Fruit fly (Drosophila melanogaster) whole organism, prepupa: ENCODE results near the gene Phae2.
A peak's percentile ranks its signal among the peaks of the same experiment; 100 is the strongest.

ENCODE experiments used
- CG10631 ChIP-seq: fragments of 200-800 bp; sonication (Bioruptor generic); optimal IDR thresholded peaks from 2 replicates; lab custom pipeline; 2016; ENCODE audit warnings: missing biosample characterization, missing genetic modification characterization
- CG10669 ChIP-seq: fragments of 200-800 bp; sonication (Bioruptor generic); optimal IDR thresholded peaks from 3 replicates; lab custom pipeline; 2018; ENCODE audit warnings: missing biosample characterization, mild to moderate bottlenecking, missing genetic modification characterization, moderate library complexity
- CG11762 ChIP-seq: fragments of 200-800 bp; sonication (Bioruptor generic); optimal IDR thresholded peaks from 3 replicates; lab custom pipeline; 2016; ENCODE audit warnings: missing biosample characterization, missing genetic modification characterization; ENCODE audit not compliant: insufficient read depth
- CG11902 ChIP-seq: fragments of 200-800 bp; sonication (Bioruptor generic); optimal IDR thresholded peaks from 3 replicates; lab custom pipeline; 2016; ENCODE audit warnings: missing biosample characterization, missing genetic modification characterization
- CG15336 ChIP-seq: fragments of 200-800 bp; sonication (Bioruptor generic); IDR thresholded peaks from 2 replicates; pipeline ENCODE4 v1.3.6; 2022; ENCODE audit warnings: missing biosample characterization, missing genetic modification characterization
- CG1621 ChIP-seq: fragments of 200-800 bp; sonication (Bioruptor generic); optimal IDR thresholded peaks from 3 replicates; lab custom pipeline; 2018; ENCODE audit warnings: missing biosample characterization, mild to moderate bottlenecking, missing genetic modification characterization
- CG16779 ChIP-seq: fragments of 200-800 bp; sonication (Bioruptor generic); optimal IDR thresholded peaks from 3 replicates; lab custom pipeline; 2017; ENCODE audit warnings: missing biosample characterization, mild to moderate bottlenecking, missing genetic modification characterization
- CG3032 ChIP-seq: fragments of 200-800 bp; optimal IDR thresholded peaks from 2 replicates; lab custom pipeline; 2019; ENCODE audit warnings: missing biosample characterization, mild to moderate bottlenecking, missing genetic modification characterization, moderate library complexity
- CG31627 ChIP-seq: fragments of 200-800 bp; sonication (Bioruptor generic); optimal IDR thresholded peaks from 3 replicates; lab custom pipeline; 2016; ENCODE audit warnings: missing biosample characterization, missing genetic modification characterization
- CG3919 ChIP-seq: fragments of 200-800 bp; sonication (Bioruptor generic); optimal IDR thresholded peaks from 3 replicates; lab custom pipeline; 2016; ENCODE audit warnings: missing biosample characterization, missing genetic modification characterization
- CG4318 ChIP-seq: fragments of 200-800 bp; sonication (Bioruptor generic); optimal IDR thresholded peaks from 3 replicates; lab custom pipeline; 2017; ENCODE audit warnings: missing biosample characterization, mild to moderate bottlenecking, missing genetic modification characterization
- CG6163 ChIP-seq: fragments of 200-800 bp; sonication (Bioruptor generic); IDR thresholded peaks from 3 replicates; pipeline ENCODE4 v1.3.6; 2022; ENCODE audit warnings: missing biosample characterization, missing genetic modification characterization
- CG6276 ChIP-seq: fragments of 200-800 bp; sonication (Bioruptor generic); optimal IDR thresholded peaks from 2 replicates; lab custom pipeline; 2017; ENCODE audit warnings: missing biosample characterization, mild to moderate bottlenecking, missing genetic modification characterization
- CG6792 ChIP-seq: fragments of 200-800 bp; sonication (Bioruptor generic); optimal IDR thresholded peaks from 3 replicates; lab custom pipeline; 2016; ENCODE audit warnings: missing biosample characterization, missing genetic modification characterization
- CG8119 ChIP-seq: fragments of 200-800 bp; sonication (Bioruptor generic); IDR thresholded peaks from 3 replicates; pipeline ENCODE4 v1.3.6; 2022; ENCODE audit warnings: missing biosample characterization, missing genetic modification characterization
- CG8319 ChIP-seq: fragments of 200-800 bp; sonication (Bioruptor generic); optimal IDR thresholded peaks from 3 replicates; lab custom pipeline; 2016; ENCODE audit warnings: missing biosample characterization, missing genetic modification characterization
- CG9139 ChIP-seq: fragments of 200-800 bp; sonication (Bioruptor generic); optimal IDR thresholded peaks from 3 replicates; lab custom pipeline; 2017; ENCODE audit warnings: missing biosample characterization, mild to moderate bottlenecking, missing genetic modification characterization
- Eip75B ChIP-seq: fragments of 200-800 bp; sonication (Bioruptor generic); optimal IDR thresholded peaks from 3 replicates; lab custom pipeline; 2016; ENCODE audit warnings: missing biosample characterization, missing genetic modification characterization
- Eip78C ChIP-seq: fragments of 200-800 bp; sonication (Bioruptor generic); peaks from one replicate; lab custom pipeline; 2016; ENCODE audit warnings: missing biosample characterization, missing genetic modification characterization
- Eip93F ChIP-seq: fragments of 200-800 bp; sonication (Bioruptor generic); optimal IDR thresholded peaks from 2 replicates; lab custom pipeline; 2016; ENCODE audit warnings: missing biosample characterization, mild to moderate bottlenecking, missing genetic modification characterization
- Ets96B ChIP-seq: fragments of 200-800 bp; optimal IDR thresholded peaks from 2 replicates; lab custom pipeline; 2019; ENCODE audit warnings: missing biosample characterization, mild to moderate bottlenecking, missing genetic modification characterization, moderate library complexity
- Hr38 ChIP-seq: sonication (Bioruptor generic); optimal IDR thresholded peaks from 2 replicates; lab custom pipeline; 2016; ENCODE audit warnings: missing biosample characterization, missing genetic modification characterization
- Hr39 ChIP-seq: fragments of 200-800 bp; sonication (Bioruptor generic); optimal IDR thresholded peaks from 2 replicates; lab custom pipeline; 2016; ENCODE audit warnings: missing biosample characterization, missing genetic modification characterization
- Lpt ChIP-seq: fragments of 200-800 bp; sonication (Bioruptor generic); optimal IDR thresholded peaks from 3 replicates; lab custom pipeline; 2016; ENCODE audit warnings: missing biosample characterization, missing genetic modification characterization
- Met ChIP-seq: fragments of 200-800 bp; sonication (Bioruptor generic); optimal IDR thresholded peaks from 3 replicates; lab custom pipeline; 2016; ENCODE audit warnings: missing biosample characterization, missing genetic modification characterization
- Smox ChIP-seq: fragments of 200-800 bp; sonication (Bioruptor generic); optimal IDR thresholded peaks from 3 replicates; lab custom pipeline; 2016; ENCODE audit warnings: missing biosample characterization, missing genetic modification characterization
- Sox102F ChIP-seq: fragments of 200-800 bp; sonication (Bioruptor generic); optimal IDR thresholded peaks from 2 replicates; lab custom pipeline; 2016; ENCODE audit warnings: missing biosample characterization, mild to moderate bottlenecking, missing genetic modification characterization
- Sox14 ChIP-seq: fragments of 200-800 bp; sonication (Bioruptor generic); optimal IDR thresholded peaks from 3 replicates; lab custom pipeline; 2016; ENCODE audit warnings: missing biosample characterization, missing genetic modification characterization
- Sox15 ChIP-seq: fragments of 200-800 bp; sonication (Bioruptor generic); optimal IDR thresholded peaks from 3 replicates; lab custom pipeline; 2016; ENCODE audit warnings: missing biosample characterization, missing genetic modification characterization
- achi ChIP-seq: fragments of 200-800 bp; sonication (Bioruptor generic); optimal IDR thresholded peaks from 3 replicates; lab custom pipeline; 2016; ENCODE audit warnings: missing biosample characterization, missing genetic modification characterization
- acj6 ChIP-seq: fragments of 200-800 bp; sonication (Bioruptor generic); optimal IDR thresholded peaks from 3 replicates; lab custom pipeline; 2016; ENCODE audit warnings: missing biosample characterization, missing genetic modification characterization
- cyc ChIP-seq: fragments of 200-800 bp; sonication (Bioruptor generic); optimal IDR thresholded peaks from 3 replicates; lab custom pipeline; 2016; ENCODE audit warnings: missing biosample characterization, missing genetic modification characterization
- dac ChIP-seq: fragments of 200-800 bp; sonication (Bioruptor generic); optimal IDR thresholded peaks from 2 replicates; lab custom pipeline; 2017; ENCODE audit warnings: missing biosample characterization, mild to moderate bottlenecking, missing genetic modification characterization
- dsx ChIP-seq: fragments of 200-800 bp; optimal IDR thresholded peaks from 3 replicates; lab custom pipeline; 2019; ENCODE audit warnings: missing biosample characterization, mild to moderate bottlenecking, missing genetic modification characterization, moderate library complexity; ENCODE audit not compliant: poor library complexity, severe bottlenecking
- eg ChIP-seq: fragments of 200-800 bp; sonication (Bioruptor generic); IDR thresholded peaks from 3 replicates; pipeline ENCODE4 v1.3.6; 2022; ENCODE audit warnings: missing biosample characterization, missing genetic modification characterization
- esn ChIP-seq: fragments of 200-800 bp; sonication (Bioruptor generic); optimal IDR thresholded peaks from 2 replicates; lab custom pipeline; 2016; ENCODE audit warnings: missing biosample characterization, mild to moderate bottlenecking, missing genetic modification characterization, moderate library complexity
- fd59A ChIP-seq: fragments of 200-800 bp; sonication (Bioruptor generic); optimal IDR thresholded peaks from 2 replicates; lab custom pipeline; 2017; ENCODE audit warnings: missing biosample characterization, mild to moderate bottlenecking, missing genetic modification characterization, missing genetic modification reagents
- fd85E ChIP-seq: fragments of 200-800 bp; sonication (Bioruptor generic); optimal IDR thresholded peaks from 3 replicates; lab custom pipeline; 2016; ENCODE audit warnings: missing biosample characterization, missing genetic modification characterization
- pdm3 ChIP-seq: fragments of 200-800 bp; sonication (Bioruptor generic); optimal IDR thresholded peaks from 3 replicates; lab custom pipeline; 2016; ENCODE audit warnings: missing biosample characterization, missing genetic modification characterization
- salr ChIP-seq, 2 experiments: fragments of 200-800 bp; sonication (Bioruptor generic); optimal IDR thresholded peaks; 3 replicates each; lab custom pipeline; 2016 to 2018; ENCODE audit warnings: missing biosample characterization in 2 of 2, missing genetic modification characterization in 2 of 2, mild to moderate bottlenecking in 1 of 2
- svp ChIP-seq: fragments of 200-800 bp; sonication (Bioruptor generic); peaks from one replicate; lab custom pipeline; 2016; ENCODE audit warnings: missing biosample characterization, missing genetic modification characterization
- vri ChIP-seq: fragments of 200-800 bp; sonication (Bioruptor generic); optimal IDR thresholded peaks from 3 replicates; lab custom pipeline; 2016; ENCODE audit warnings: missing biosample characterization, mild to moderate bottlenecking, missing genetic modification characterization

Gene Phae2

dm6 chr2L:12108779-12109564 is 1.9 kb upstream of the Phae2 start, which contains the start of the genes Rab6 and Phae1 (continued):
- TF ChIP-seq CG10631 (no peak), fd85E (GFP tag; lab: Kevin White, UChicago) (no peak), fd59A (GFP tag; lab: Kevin White, UChicago) (no peak)

- TF ChIP-seq CG10669 (no peak), Hr39 (no peak), CG8319 (GFP tag; lab: Kevin White, UChicago) (no peak), CG3032 (peak; percentile 19), svp (GFP tag; lab: Kevin White, UChicago) (peak; percentile 71), cyc (GFP tag; lab: Kevin White, UChicago) (no peak), CG9139 (GFP tag; lab: Kevin White, UChicago) (no peak), CG31627 (GFP tag; lab: Kevin White, UChicago) (no peak), fd59A (GFP tag; lab: Kevin White, UChicago) (no peak), Sox14 (GFP tag; lab: Kevin White, UChicago) (peak; percentile 1), vri (GFP tag; lab: Kevin White, UChicago) (peak; percentile 44), esn (peak; percentile 39), acj6 (GFP tag; lab: Kevin White, UChicago) (no peak), CG11902 (GFP tag; lab: Kevin White, UChicago) (no peak), fd85E (GFP tag; lab: Kevin White, UChicago) (no peak), Met (peak; percentile 18), CG1621 (no peak), Eip78C (GFP tag; lab: Kevin White, UChicago) (peak; percentile 55), salr (GFP tag; optimal IDR thresholded peaks at IDR 0.05; lab: Kevin White, UChicago) (peak in 1 of 2 experiments; percentile 47), Sox102F (GFP tag; lab: Kevin White, UChicago) (peak; percentile 43), Smox (GFP tag; lab: Kevin White, UChicago) (no peak), achi (GFP tag; lab: Kevin White, UChicago) (no peak)
These were observed 2.1 kb downstream of the Phae2 start for dm6 chr2L:12112943-12113557.

dm6 chr2L:12114159-12114558 is 3.2 kb downstream of the Phae2 start, which contains the start of gene CG17211:
CG17211 (plus strand) TSS chr2L:12114360.
- TF ChIP-seq Smox (GFP tag; lab: Kevin White, UChicago) (no peak), Hr38 (GFP tag; lab: Kevin White, UChicago) (no peak), Sox15 (GFP tag; lab: Kevin White, UChicago) (no peak), pdm3 (no peak), CG4318 (GFP tag; lab: Kevin White, UChicago) (no peak), salr (GFP tag; optimal IDR thresholded peaks at IDR 0.05; lab: Kevin White, UChicago) (no peak), Eip75B (no peak), CG16779 (tag; lab: Kevin White, UChicago) (no peak), Eip93F (GFP tag; lab: Kevin White, UChicago) (no peak), Sox14 (GFP tag; lab: Kevin White, UChicago) (no peak), cyc (GFP tag; lab: Kevin White, UChicago) (no peak), CG3032 (no peak), CG3919 (GFP tag; lab: Kevin White, UChicago) (no peak), svp (GFP tag; lab: Kevin White, UChicago) (no peak), CG6792 (GFP tag; lab: Kevin White, UChicago) (no peak)

dm6 chr2L:12115809-12116208 is 4.9 kb downstream of the Phae2 start:
- TF ChIP-seq cyc (GFP tag; lab: Kevin White, UChicago): no peak
- peak; percentile 48 for TF ChIP-seq CG15336 (GFP tag; lab: Robert Waterston, UW)
- TF ChIP-seq acj6 (GFP tag; lab: Kevin White, UChicago): no peak
- TF ChIP-seq eg: 0 out of 3 replicates have a peak, but pooled peaks have one; percentile 13
- no peak for TF ChIP-seq svp (GFP tag; lab: Kevin White, UChicago)
- no peak for TF ChIP-seq CG11762 (GFP tag; lab: Kevin White, UChicago)
- no peak for TF ChIP-seq Lpt
- no peak for TF ChIP-seq CG31627 (GFP tag; lab: Kevin White, UChicago)
- no peak for TF ChIP-seq Sox15 (GFP tag; lab: Kevin White, UChicago)
- TF ChIP-seq CG6276 (GFP tag; lab: Kevin White, UChicago): no peak
- TF ChIP-seq CG3032: no peak
- TF ChIP-seq CG8119: 0 out of 3 replicates have a peak, but pooled peaks have one; percentile 32
- no peak for TF ChIP-seq dsx (GFP tag; lab: Kevin White, UChicago)
- TF ChIP-seq dac (GFP tag; lab: Kevin White, UChicago): no peak
- TF ChIP-seq CG6163: no peak; the same call in 2 of the 3 replicates
- no peak for TF ChIP-seq CG11902 (GFP tag; lab: Kevin White, UChicago)
- no peak for TF ChIP-seq Ets96B
- peak; percentile 15 for TF ChIP-seq achi (GFP tag; lab: Kevin White, UChicago)
- no peak for TF ChIP-seq CG16779 (tag; lab: Kevin White, UChicago)
- no peak for TF ChIP-seq fd59A (GFP tag; lab: Kevin White, UChicago)
